Fruit fly (Drosophila melanogaster) whole organism, prepupa: ENCODE measurements at regions not wholly inside any gene's neighbourhood (a gene's known extent, or its start where the extent isn't known, plus 50 kb on each side); places are given as distances from the start of the nearest gene placed in this dataset.

Source experiments
- CG11762 ChIP-seq: fragments of 200-800 bp; sonication (Bioruptor generic); optimal IDR thresholded peaks from 3 replicates; lab custom pipeline; 2016; ENCODE audit warnings: missing biosample characterization, missing genetic modification characterization; ENCODE audit not compliant: insufficient read depth
- CG6163 ChIP-seq: fragments of 200-800 bp; sonication (Bioruptor generic); IDR thresholded peaks from 3 replicates; pipeline ENCODE4 v1.3.6; 2022; ENCODE audit warnings: missing biosample characterization, missing genetic modification characterization
- CG6792 ChIP-seq: fragments of 200-800 bp; sonication (Bioruptor generic); optimal IDR thresholded peaks from 3 replicates; lab custom pipeline; 2016; ENCODE audit warnings: missing biosample characterization, missing genetic modification characterization
- CG6808 ChIP-seq: fragments of 200-800 bp; sonication (Bioruptor generic); optimal IDR thresholded peaks from 3 replicates; lab custom pipeline; 2017; ENCODE audit warnings: missing biosample characterization, missing genetic modification characterization, mild to moderate bottlenecking, moderate library complexity, missing genetic modification reagents
- CG8319 ChIP-seq: fragments of 200-800 bp; sonication (Bioruptor generic); optimal IDR thresholded peaks from 3 replicates; lab custom pipeline; 2016; ENCODE audit warnings: missing biosample characterization, missing genetic modification characterization
- CG9139 ChIP-seq: fragments of 200-800 bp; sonication (Bioruptor generic); optimal IDR thresholded peaks from 3 replicates; lab custom pipeline; 2017; ENCODE audit warnings: missing biosample characterization, mild to moderate bottlenecking, missing genetic modification characterization
- Eip78C ChIP-seq: fragments of 200-800 bp; sonication (Bioruptor generic); peaks from one replicate; lab custom pipeline; 2016; ENCODE audit warnings: missing biosample characterization, missing genetic modification characterization
- Gug ChIP-seq: fragments of 200-800 bp; sonication (Bioruptor generic); IDR thresholded peaks from 2 replicates; pipeline ENCODE4 v1.3.6; 2022; ENCODE audit warnings: missing biosample characterization, missing genetic modification characterization
- Hr39 ChIP-seq: fragments of 200-800 bp; sonication (Bioruptor generic); optimal IDR thresholded peaks from 2 replicates; lab custom pipeline; 2016; ENCODE audit warnings: missing biosample characterization, missing genetic modification characterization
- cyc ChIP-seq: fragments of 200-800 bp; sonication (Bioruptor generic); optimal IDR thresholded peaks from 3 replicates; lab custom pipeline; 2016; ENCODE audit warnings: missing biosample characterization, missing genetic modification characterization
- spab ChIP-seq: fragments of 200-800 bp; sonication (Bioruptor generic); optimal IDR thresholded peaks from 2 replicates; lab custom pipeline; 2017; ENCODE audit warnings: missing biosample characterization, mild to moderate bottlenecking, missing genetic modification characterization, missing genetic modification reagents

- TF ChIP-seq CG6163 (GFP tag; lab: Robert Waterston, UW) (no peak), CG11762 (GFP tag; lab: Kevin White, UChicago) (no peak), CG6792 (GFP tag; lab: Kevin White, UChicago) (no peak), CG8319 (GFP tag; lab: Kevin White, UChicago) (no peak), Eip78C (GFP tag; lab: Kevin White, UChicago) (no peak), CG6808 (GFP tag; lab: Kevin White, UChicago) (no peak), cyc (no peak), Hr39 (GFP tag; lab: Kevin White, UChicago) (no peak), CG9139 (GFP tag; lab: Kevin White, UChicago) (no peak), spab (GFP tag; lab: Kevin White, UChicago) (no peak), Gug (GFP tag; lab: Robert Waterston, UW) (no peak)
These were observed 60.8 kb downstream of the Prat2 start for dm6 chr3L:6853718-6854374.
